Worm (Caenorhabditis elegans): ENCODE data around the gene F37A8.5.
A peak's percentile ranks its signal among the peaks of the same experiment; 100 is the strongest.

F37A8.5 gene

DNA sequence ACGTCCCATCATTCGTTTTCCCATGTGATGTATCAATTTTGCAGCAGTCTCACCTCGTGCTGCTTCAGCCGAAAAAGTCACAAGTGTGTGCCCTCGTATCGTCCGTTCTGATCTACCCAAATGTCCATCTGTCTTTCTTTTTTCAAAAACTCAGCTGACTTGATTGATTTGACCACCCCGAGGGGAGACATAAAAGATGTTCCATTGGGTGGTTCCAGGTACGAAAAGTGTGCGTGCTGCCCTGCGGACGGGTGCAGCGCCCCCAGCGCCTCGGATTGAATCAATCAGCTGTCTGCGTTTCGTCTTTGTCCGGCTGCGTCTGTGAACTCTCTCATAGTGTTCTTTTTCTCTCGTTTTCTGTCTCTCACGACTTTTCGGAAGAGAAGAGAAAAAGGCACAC lies 3.2 kb upstream of the F37A8.5 start:
- no peak for TF ChIP-seq nhr-237 (tag; optimal IDR thresholded peaks at IDR 0.05)
- no peak for TF ChIP-seq egl-27 (tag; optimal IDR thresholded peaks at IDR 0.05)
- no peak for TF ChIP-seq nhr-76 (tag; optimal IDR thresholded peaks at IDR 0.05)
- no peak for TF ChIP-seq ces-1 (GFP tag; optimal IDR thresholded peaks at IDR 0.05)
- no peak for TF ChIP-seq zag-1 (tag; optimal IDR thresholded peaks at IDR 0.05)
- TF ChIP-seq cey-2 (tag; optimal IDR thresholded peaks at IDR 0.05; ENCODE audit: borderline replicate concordance, insufficient read depth): peak; percentile 25
- TF ChIP-seq F37D6.2 (tag; optimal IDR thresholded peaks at IDR 0.05): peak; percentile 9
- no peak for TF ChIP-seq lin-13 (GFP tag; optimal IDR thresholded peaks at IDR 0.05)
- TF ChIP-seq daf-16 (GFP tag; optimal IDR thresholded peaks at IDR 0.05): no peak
- peak; percentile 34 for TF ChIP-seq daf-16 (tag; optimal IDR thresholded peaks at IDR 0.05)
- TF ChIP-seq T20F7.1 (GFP tag; optimal IDR thresholded peaks at IDR 0.05): no peak
- TF ChIP-seq daf-8 (GFP tag; IDR thresholded peaks at IDR 0.05): no peak
- TF ChIP-seq lir-3 (tag; optimal IDR thresholded peaks at IDR 0.05): no peak
- TF ChIP-seq hif-1 (tag; optimal IDR thresholded peaks at IDR 0.05): peak in 1 of 2 experiments; percentile 80
- TF ChIP-seq ceh-32 (tag; optimal IDR thresholded peaks at IDR 0.05; ENCODE audit: poor library complexity): no peak
- TF ChIP-seq ceh-28 (tag; optimal IDR thresholded peaks at IDR 0.05): peak; percentile 2
- no peak for TF ChIP-seq F49E8.2 (tag; optimal IDR thresholded peaks at IDR 0.05; ENCODE audit: borderline replicate concordance)
- no peak for TF ChIP-seq Y105C5A.15 (GFP tag; IDR thresholded peaks at IDR 0.05)
- TF ChIP-seq lsy-2 (tag; optimal IDR thresholded peaks at IDR 0.05): peak; percentile 1 to 65
- peak; percentile 43 for TF ChIP-seq nhr-11 (tag; optimal IDR thresholded peaks at IDR 0.05)
- no peak for TF ChIP-seq snpc-4 (tag; optimal IDR thresholded peaks at IDR 0.05)
- TF ChIP-seq nhr-111 (GFP tag; optimal IDR thresholded peaks at IDR 0.05): no peak
- no peak for TF ChIP-seq egl-43 (GFP tag; IDR thresholded peaks at IDR 0.05)
- no peak for TF ChIP-seq dmd-9 (GFP tag; IDR thresholded peaks at IDR 0.05)
- TF ChIP-seq ZK546.5 (tag; optimal IDR thresholded peaks at IDR 0.05): no peak
- TF ChIP-seq nhr-42 (GFP tag; IDR thresholded peaks at IDR 0.05): no peak
- no peak for TF ChIP-seq snpc-1.2 (GFP tag; IDR thresholded peaks at IDR 0.05)
- no peak for TF ChIP-seq lim-7 (GFP tag; IDR thresholded peaks at IDR 0.05)
- no peak for TF ChIP-seq pqm-1 (tag; optimal IDR thresholded peaks at IDR 0.05)
- TF ChIP-seq nhr-28 (tag; optimal IDR thresholded peaks at IDR 0.05): peak; percentile 70
- TF ChIP-seq D1046.2 (GFP tag; IDR thresholded peaks at IDR 0.05): no peak; the same call in 1 of the 2 replicates
- TF ChIP-seq ztf-7 (tag; optimal IDR thresholded peaks at IDR 0.05): no peak
- TF ChIP-seq F26F4.8 (GFP tag; conservative IDR thresholded peaks at IDR 0.05): no peak
- TF ChIP-seq nhr-41 (GFP tag; IDR thresholded peaks at IDR 0.05): no peak
- TF ChIP-seq lin-29 (GFP tag; IDR thresholded peaks at IDR 0.05): no peak
- TF ChIP-seq aly-2 (tag; optimal IDR thresholded peaks at IDR 0.05): no peak
- no peak for TF ChIP-seq ama-1 (optimal IDR thresholded peaks at IDR 0.05)
- 0 out of 4 replicates have a peak, but pooled peaks of 1 of the 2 experiments have one; percentile 49 for TF ChIP-seq madf-5 (GFP tag; IDR thresholded peaks at IDR 0.05)
- peak; percentile 63 for TF ChIP-seq lin-39 (tag; optimal IDR thresholded peaks at IDR 0.05)
- TF ChIP-seq tag-97 (GFP tag; IDR thresholded peaks at IDR 0.05): no peak
- TF ChIP-seq set-16 (GFP tag; IDR thresholded peaks at IDR 0.05): peak; percentile 74; the same call in 1 of the 2 replicates
- no peak for TF ChIP-seq arid-1 (GFP tag; conservative IDR thresholded peaks at IDR 0.05)
- TF ChIP-seq ceh-62 (tag; optimal IDR thresholded peaks at IDR 0.05): no peak
- no peak for TF ChIP-seq zip-11 (GFP tag; IDR thresholded peaks at IDR 0.05)
- TF ChIP-seq dpl-1 (GFP tag; optimal IDR thresholded peaks at IDR 0.05): no peak
- no peak for TF ChIP-seq spr-1 (tag; optimal IDR thresholded peaks at IDR 0.05)
- TF ChIP-seq vab-7 (GFP tag; IDR thresholded peaks at IDR 0.05): no peak
- no peak for TF ChIP-seq zfp-2 (tag; optimal IDR thresholded peaks at IDR 0.05)
- no peak for TF ChIP-seq zfp-3 (GFP tag; conservative IDR thresholded peaks at IDR 0.05)
- 0 out of 2 replicates have a peak, but pooled peaks have one; percentile 33 for TF ChIP-seq madf-9 (GFP tag; conservative IDR thresholded peaks at IDR 0.05)
- TF ChIP-seq daf-19 (GFP tag; conservative IDR thresholded peaks at IDR 0.05): no peak
- no peak for TF ChIP-seq lin-1 (GFP tag; IDR thresholded peaks at IDR 0.05)
- peak; percentile 93 for TF ChIP-seq nhr-48 (tag; optimal IDR thresholded peaks at IDR 0.05)
